Worm (Caenorhabditis elegans) whole organism, L2 larva: Measurements from ENCODE around the gene chhy-1.

Source experiments
- C34F6.9 ChIP-seq: fragments of 150-350 bp; optimal IDR thresholded peaks from 2 replicates; lab custom pipeline; 2014; ENCODE audit warnings: missing biosample characterization, missing genetic modification characterization
- F13H6.1 ChIP-seq: sonication (generic microtip); optimal IDR thresholded peaks from 2 replicates; lab custom pipeline; 2016; ENCODE audit warnings: missing genetic modification characterization, missing compliant biosample characterization
- Y55F3AM.14 ChIP-seq: fragments of 200-800 bp; sonication (Bioruptor generic); optimal IDR thresholded peaks from 2 replicates; lab custom pipeline; 2018; ENCODE audit warnings: mild to moderate bottlenecking, missing genetic modification characterization, missing compliant biosample characterization
- alr-1 ChIP-seq: fragments of 150-350 bp; optimal IDR thresholded peaks from 2 replicates; lab custom pipeline; 2014; ENCODE audit warnings: missing biosample characterization, missing genetic modification characterization
- aly-2 ChIP-seq: fragments of 150-350 bp; optimal IDR thresholded peaks from 2 replicates; lab custom pipeline; 2014; ENCODE audit warnings: missing biosample characterization, missing genetic modification characterization
- ama-1 ChIP-seq: fragments of 150-350 bp; optimal IDR thresholded peaks from 2 replicates; lab custom pipeline; 2018; ENCODE audit warnings: inconsistent platforms
- blmp-1 ChIP-seq: sonication (generic microtip); optimal IDR thresholded peaks from 2 replicates; lab custom pipeline; 2017; ENCODE audit warnings: missing genetic modification characterization, mild to moderate bottlenecking, missing compliant biosample characterization, antibody characterized with exemption, moderate library complexity; ENCODE audit not compliant: insufficient read depth
- ceh-82 ChIP-seq: fragments of 150-350 bp; optimal IDR thresholded peaks from 2 replicates; lab custom pipeline; 2014; ENCODE audit warnings: missing biosample characterization, missing genetic modification characterization
- crh-2 ChIP-seq: sonication (generic microtip); optimal IDR thresholded peaks from 2 replicates; lab custom pipeline; 2017; ENCODE audit warnings: missing biosample characterization, missing genetic modification characterization
- dmd-4 ChIP-seq: sonication (generic microtip); optimal IDR thresholded peaks from 2 replicates; lab custom pipeline; 2017; ENCODE audit warnings: missing biosample characterization, missing genetic modification characterization
- fos-1 ChIP-seq: fragments of 150-350 bp; optimal IDR thresholded peaks from 2 replicates; lab custom pipeline; 2014; ENCODE audit warnings: missing biosample characterization, missing genetic modification characterization
- gmeb-1 ChIP-seq: fragments of 150-350 bp; optimal IDR thresholded peaks from 2 replicates; lab custom pipeline; 2014; ENCODE audit warnings: missing biosample characterization, missing genetic modification characterization
- lin-11 ChIP-seq: fragments of 150-350 bp; sonication (generic microtip); optimal IDR thresholded peaks from 2 replicates; lab custom pipeline; 2014; ENCODE audit warnings: missing biosample characterization, missing genetic modification characterization, inconsistent platforms, mixed read lengths
- lin-13 ChIP-seq: fragments of 150-350 bp; optimal IDR thresholded peaks from 2 replicates; lab custom pipeline; 2014; ENCODE audit warnings: missing biosample characterization, missing genetic modification reagents, missing genetic modification characterization
- mab-5 ChIP-seq: fragments of 150-350 bp; optimal IDR thresholded peaks from 2 replicates; lab custom pipeline; 2014; ENCODE audit warnings: missing biosample characterization, missing genetic modification characterization
- mbf-1 ChIP-seq: sonication (generic microtip); optimal IDR thresholded peaks from 2 replicates; lab custom pipeline; 2017; ENCODE audit warnings: missing biosample characterization, missing genetic modification characterization
- mdl-1 ChIP-seq, 2 experiments: fragments of 150-350 bp in 1 of 2; sonication (generic microtip) in 1 of 2; optimal IDR thresholded peaks; 2 replicates each; lab custom pipeline; 2017; ENCODE audit warnings: missing biosample characterization in 2 of 2, missing genetic modification characterization in 2 of 2
- nhr-10 ChIP-seq: sonication (generic microtip); optimal IDR thresholded peaks from 2 replicates; lab custom pipeline; 2017; ENCODE audit warnings: missing biosample characterization, missing genetic modification characterization
- nhr-12 ChIP-seq: fragments of 150-350 bp; optimal IDR thresholded peaks from 2 replicates; lab custom pipeline; 2014; ENCODE audit warnings: missing biosample characterization, missing genetic modification characterization
- nhr-129 ChIP-seq: fragments of 150-350 bp; optimal IDR thresholded peaks from 2 replicates; lab custom pipeline; 2014; ENCODE audit warnings: missing biosample characterization, missing genetic modification characterization
- nhr-21 ChIP-seq: fragments of 150-350 bp; optimal IDR thresholded peaks from 2 replicates; lab custom pipeline; 2014; ENCODE audit warnings: missing biosample characterization, missing genetic modification characterization
- nhr-23 ChIP-seq: fragments of 150-350 bp; optimal IDR thresholded peaks from 2 replicates; lab custom pipeline; 2014; ENCODE audit warnings: missing biosample characterization, missing genetic modification reagents, missing genetic modification characterization
- nhr-237 ChIP-seq: fragments of 150-350 bp; optimal IDR thresholded peaks from 2 replicates; lab custom pipeline; 2014; ENCODE audit warnings: missing biosample characterization, missing genetic modification characterization
- nhr-25 ChIP-seq: fragments of 150-350 bp; sonication (generic microtip); optimal IDR thresholded peaks from 3 replicates; lab custom pipeline; 2014; ENCODE audit warnings: missing biosample characterization, missing genetic modification characterization
- nhr-6 ChIP-seq: fragments of 150-350 bp; optimal IDR thresholded peaks from 2 replicates; lab custom pipeline; 2014; ENCODE audit warnings: missing biosample characterization, missing genetic modification characterization
- nhr-77 ChIP-seq: fragments of 150-350 bp; optimal IDR thresholded peaks from 2 replicates; lab custom pipeline; 2014; ENCODE audit warnings: missing biosample characterization, missing genetic modification characterization
- peb-1 ChIP-seq: fragments of 150-350 bp; optimal IDR thresholded peaks from 2 replicates; lab custom pipeline; 2014; ENCODE audit warnings: missing biosample characterization, missing genetic modification characterization
- sma-3 ChIP-seq: sonication (generic microtip); optimal IDR thresholded peaks from 2 replicates; lab custom pipeline; 2016; ENCODE audit warnings: missing genetic modification reagents, missing genetic modification characterization, missing compliant biosample characterization
- sma-9 ChIP-seq, 2 experiments: fragments of 150-350 bp in 1 of 2; sonication (generic microtip) in 1 of 2; optimal IDR thresholded peaks; 2 replicates each; lab custom pipeline; 2014 to 2016; ENCODE audit warnings: missing genetic modification characterization in 2 of 2, mild to moderate bottlenecking in 1 of 2, missing biosample characterization in 1 of 2, missing compliant biosample characterization in 1 of 2, missing genetic modification reagents in 1 of 2, moderate library complexity in 1 of 2
- snpc-4 ChIP-seq: fragments of 150-350 bp; optimal IDR thresholded peaks from 2 replicates; lab custom pipeline; 2014; ENCODE audit warnings: missing biosample characterization, missing genetic modification characterization
- unc-39 ChIP-seq: fragments of 150-350 bp; optimal IDR thresholded peaks from 2 replicates; lab custom pipeline; 2014; ENCODE audit warnings: missing biosample characterization, missing genetic modification characterization

Gene chhy-1

ce11 chrII:8650644-8651159 is 33.3 kb upstream of the chhy-1 start, which contains the start of gene pyr-1:
pyr-1 (plus strand) TSS chrII:8651109.
- TF ChIP-seq C34F6.9 (tag; lab: Kevin White, UChicago) (peak; percentile 67), snpc-4 (tag; lab: Kevin White, UChicago) (no peak), crh-2 (tag; lab: Kevin White, UChicago) (peak; percentile 3), mab-5 (tag; lab: Kevin White, UChicago) (no peak), sma-3 (GFP tag; lab: Kevin White, UChicago) (peak; percentile 20), nhr-129 (tag; lab: Kevin White, UChicago) (peak; percentile 53), sma-9 (GFP tag; optimal IDR thresholded peaks at IDR 0.05; lab: Kevin White, UChicago) (peak; percentile 46), sma-9 (tag; optimal IDR thresholded peaks at IDR 0.05; lab: Kevin White, UChicago) (no peak), ama-1 (lab: Kevin White, UChicago) (no peak), nhr-10 (tag; lab: Kevin White, UChicago) (no peak)
- TF ChIP-seq, all 48 proteins: peak for 5

ce11 chrII:8648843-8649242 is 31.4 kb upstream of the chhy-1 start:
- TF ChIP-seq nhr-23 (tag; lab: Kevin White, UChicago) (no peak), lin-13 (GFP tag; lab: Kevin White, UChicago) (no peak), nhr-6 (no peak), peb-1 (tag; lab: Kevin White, UChicago) (no peak)

- TF ChIP-seq aly-2 (tag; lab: Kevin White, UChicago) (no peak), sma-9 (GFP tag; optimal IDR thresholded peaks at IDR 0.05; lab: Kevin White, UChicago) (no peak), sma-9 (tag; optimal IDR thresholded peaks at IDR 0.05; lab: Kevin White, UChicago) (no peak), dmd-4 (tag; lab: Kevin White, UChicago) (no peak), lin-13 (GFP tag; lab: Kevin White, UChicago) (no peak), mbf-1 (tag; lab: Kevin White, UChicago) (no peak), crh-2 (tag; lab: Kevin White, UChicago) (no peak), gmeb-1 (tag; lab: Kevin White, UChicago) (no peak), lin-11 (tag; lab: Kevin White, UChicago) (no peak)
These were observed 29.0 kb upstream of the chhy-1 start for ce11 chrII:8646437-8646836.

- TF ChIP-seq F13H6.1 (peak; percentile 20), nhr-12 (tag; lab: Kevin White, UChicago) (no peak)
These were observed 26.4 kb upstream of the chhy-1 start for ce11 chrII:8643627-8644356.

ce11 chrII:8642376-8642775 is 25.0 kb upstream of the chhy-1 start:
- no peak for TF ChIP-seq nhr-25 (tag; lab: Kevin White, UChicago)
- no peak for TF ChIP-seq nhr-10 (tag; lab: Kevin White, UChicago)
- no peak for TF ChIP-seq aly-2 (tag; lab: Kevin White, UChicago)
- no peak for TF ChIP-seq nhr-237
- TF ChIP-seq unc-39 (tag; lab: Kevin White, UChicago), result no peak
- TF ChIP-seq nhr-77 (tag; lab: Kevin White, UChicago), result no peak
- TF ChIP-seq snpc-4 (tag; lab: Kevin White, UChicago), result no peak
- no peak for TF ChIP-seq nhr-21
- TF ChIP-seq crh-2 (tag; lab: Kevin White, UChicago), result no peak
- no peak for TF ChIP-seq ceh-82 (tag; lab: Kevin White, UChicago)
- TF ChIP-seq Y55F3AM.14, result no peak
- no peak for TF ChIP-seq nhr-6
- TF ChIP-seq nhr-12 (tag; lab: Kevin White, UChicago), result no peak
- no peak for TF ChIP-seq blmp-1
- TF ChIP-seq nhr-129 (tag; lab: Kevin White, UChicago), result no peak
- no peak for TF ChIP-seq F13H6.1
- no peak for TF ChIP-seq nhr-23 (tag; lab: Kevin White, UChicago)
- TF ChIP-seq peb-1 (tag; lab: Kevin White, UChicago), result no peak

ce11 chrII:8641131-8641530 is 23.7 kb upstream of the chhy-1 start, which contains the start of gene D2085.7:
D2085.7 (plus strand) TSS chrII:8641381.
- TF ChIP-seq mdl-1 (tag; optimal IDR thresholded peaks at IDR 0.05; lab: Kevin White, UChicago) (no peak), fos-1 (peak; percentile 63), alr-1 (tag; lab: Kevin White, UChicago) (no peak), nhr-10 (tag; lab: Kevin White, UChicago) (no peak)
